Worm (Caenorhabditis elegans) whole organism, L3 larva: Measurements from ENCODE around the gene Y17G7B.3.

ENCODE experiments used
- R02D3.7 ChIP-seq: fragments of 150-350 bp; optimal IDR thresholded peaks from 2 replicates; lab custom pipeline; 2014; ENCODE audit warnings: missing biosample characterization, missing genetic modification characterization
- ceh-28 ChIP-seq: fragments of 150-350 bp; optimal IDR thresholded peaks from 2 replicates; lab custom pipeline; 2014; ENCODE audit warnings: missing biosample characterization, missing genetic modification reagents, missing genetic modification characterization
- ceh-9 ChIP-seq: sonication (generic microtip); optimal IDR thresholded peaks from 2 replicates; lab custom pipeline; 2018; ENCODE audit warnings: missing biosample characterization, missing genetic modification characterization
- fkh-10 ChIP-seq: sonication (generic microtip); optimal IDR thresholded peaks from 2 replicates; lab custom pipeline; 2017; ENCODE audit warnings: missing biosample characterization, missing genetic modification reagents, missing genetic modification characterization
- fos-1 ChIP-seq: fragments of 150-350 bp; optimal IDR thresholded peaks from 2 replicates; lab custom pipeline; 2014; ENCODE audit warnings: missing biosample characterization, missing genetic modification characterization
- jun-1 ChIP-seq: fragments of 150-350 bp; optimal IDR thresholded peaks from 2 replicates; lab custom pipeline; 2014; ENCODE audit warnings: missing biosample characterization, missing genetic modification reagents, missing genetic modification characterization
- lin-39 ChIP-seq: fragments of 150-350 bp; optimal IDR thresholded peaks from 2 replicates; lab custom pipeline; 2018; ENCODE audit warnings: missing biosample characterization, missing genetic modification reagents, missing genetic modification characterization
- mdl-1 ChIP-seq: fragments of 150-350 bp; optimal IDR thresholded peaks from 2 replicates; lab custom pipeline; 2014; ENCODE audit warnings: missing biosample characterization, missing genetic modification characterization
- nfya-1 ChIP-seq: sonication (generic microtip); optimal IDR thresholded peaks from 2 replicates; lab custom pipeline; 2017; ENCODE audit warnings: missing genetic modification characterization, mild to moderate bottlenecking, missing compliant biosample characterization, antibody characterized with exemption, moderate library complexity; ENCODE audit not compliant: insufficient read depth
- nhr-237 ChIP-seq: fragments of 150-350 bp; optimal IDR thresholded peaks from 2 replicates; lab custom pipeline; 2014; ENCODE audit warnings: missing biosample characterization, missing genetic modification characterization
- nhr-28 ChIP-seq: fragments of 150-350 bp; optimal IDR thresholded peaks from 2 replicates; lab custom pipeline; 2014; ENCODE audit warnings: missing biosample characterization, missing genetic modification characterization
- nhr-77 ChIP-seq: fragments of 150-350 bp; optimal IDR thresholded peaks from 2 replicates; lab custom pipeline; 2014; ENCODE audit warnings: missing biosample characterization, missing genetic modification characterization
- pqm-1 ChIP-seq: fragments of 150-350 bp; optimal IDR thresholded peaks from 2 replicates; lab custom pipeline; 2017; ENCODE audit warnings: missing biosample characterization, missing genetic modification characterization, inconsistent platforms
- unc-62 ChIP-seq: fragments of 150-350 bp; sonication (generic microtip); optimal IDR thresholded peaks from 4 replicates; lab custom pipeline; 2014; ENCODE audit warnings: missing biosample characterization, missing genetic modification reagents, missing genetic modification characterization

DNA sequence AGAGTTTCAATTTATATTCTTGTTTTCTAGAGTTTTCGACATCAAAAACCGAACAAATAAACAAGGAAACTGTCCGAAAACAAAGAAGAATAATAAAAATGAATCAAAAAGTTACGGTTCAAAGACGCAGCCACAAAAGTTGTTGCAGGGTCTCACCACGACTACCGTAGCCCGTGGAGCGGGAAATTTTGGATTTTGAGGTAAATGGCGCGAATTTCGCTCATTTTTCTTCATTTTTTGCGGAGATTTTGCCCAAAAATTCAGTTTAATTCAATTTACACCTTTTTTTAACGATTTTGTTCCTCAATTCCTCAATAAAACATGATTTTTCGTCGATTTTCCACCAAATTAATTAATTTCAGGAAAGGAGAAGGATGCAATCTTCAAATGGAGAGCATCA is 20.5 kb upstream of the Y17G7B.3 start, which contains the start of gene mex-1:
- TF ChIP-seq fkh-10 (no peak), nfya-1 (tag; lab: Kevin White, UChicago) (no peak), fos-1 (tag; lab: Kevin White, UChicago) (no peak), ceh-9 (tag; lab: Kevin White, UChicago) (no peak), unc-62 (GFP tag; lab: Kevin White, UChicago) (no peak), nhr-77 (tag; lab: Kevin White, UChicago) (no peak), pqm-1 (tag; lab: Kevin White, UChicago) (no peak), nhr-237 (no peak), lin-39 (tag; lab: Kevin White, UChicago) (no peak), ceh-28 (tag; lab: Kevin White, UChicago) (no peak), R02D3.7 (tag; lab: Kevin White, UChicago) (no peak), jun-1 (tag; lab: Kevin White, UChicago) (no peak), nhr-28 (no peak), mdl-1 (tag; lab: Kevin White, UChicago) (no peak)
